Worm (Caenorhabditis elegans) whole organism, L1 larva: Measurements from ENCODE around the gene srd-68.

ENCODE experiments used
- C34B4.2 ChIP-seq: sonication (generic microtip); optimal IDR thresholded peaks from 2 replicates; lab custom pipeline; 2017; ENCODE audit warnings: mild to moderate bottlenecking, missing genetic modification characterization, missing compliant biosample characterization
- ceh-82 ChIP-seq, 3 experiments: fragments of 150-350 bp in 1 of 3; sonication (generic microtip) in 2 of 3; optimal IDR thresholded peaks; 2 replicates each; lab custom pipeline; 2014 to 2017; ENCODE audit warnings: missing biosample characterization in 3 of 3, missing genetic modification characterization in 3 of 3
- egl-27 ChIP-seq, 2 experiments: fragments of 150-350 bp in 1 of 2; sonication (generic microtip); optimal IDR thresholded peaks; 3 replicates each; lab custom pipeline; 2017 to 2018; ENCODE audit warnings: missing biosample characterization in 2 of 2, missing genetic modification characterization in 2 of 2, missing genetic modification reagents in 2 of 2
- lin-13 ChIP-seq: fragments of 150-350 bp; optimal IDR thresholded peaks from 2 replicates; lab custom pipeline; 2014; ENCODE audit warnings: missing biosample characterization, missing genetic modification reagents, missing genetic modification characterization
- lir-3 ChIP-seq: sonication (generic microtip); optimal IDR thresholded peaks from 2 replicates; lab custom pipeline; 2016; ENCODE audit warnings: mild to moderate bottlenecking, missing genetic modification characterization, moderate library complexity, missing compliant biosample characterization; ENCODE audit not compliant: poor library complexity
- nhr-12 ChIP-seq: sonication (generic microtip); optimal IDR thresholded peaks from 2 replicates; lab custom pipeline; 2017; ENCODE audit warnings: missing biosample characterization, missing genetic modification characterization
- nhr-90 ChIP-seq: sonication (generic microtip); optimal IDR thresholded peaks from 2 replicates; lab custom pipeline; 2016; ENCODE audit warnings: mild to moderate bottlenecking, missing genetic modification characterization, missing compliant biosample characterization; ENCODE audit not compliant: poor library complexity
- pqm-1 ChIP-seq: sonication (generic microtip); optimal IDR thresholded peaks from 3 replicates; lab custom pipeline; 2017; ENCODE audit warnings: missing biosample characterization, missing genetic modification characterization
- unc-130 ChIP-seq: fragments of 150-350 bp; optimal IDR thresholded peaks from 2 replicates; lab custom pipeline; 2017; ENCODE audit warnings: missing biosample characterization, missing genetic modification characterization, inconsistent platforms
- vab-15 ChIP-seq: sonication (generic microtip); optimal IDR thresholded peaks from 2 replicates; lab custom pipeline; 2017; ENCODE audit warnings: missing genotype, mild to moderate bottlenecking, missing genetic modification characterization, missing compliant biosample characterization
- zag-1 ChIP-seq: fragments of 150-350 bp; optimal IDR thresholded peaks from 2 replicates; lab custom pipeline; 2014; ENCODE audit warnings: missing biosample characterization, missing genetic modification characterization

ce11 chrV:16880679-16881078 is 21.9 kb downstream of the srd-68 start, which contains the start of gene F09C6.14:
- TF ChIP-seq unc-130 (tag; lab: Kevin White, UChicago) (no peak), nhr-12 (tag; lab: Kevin White, UChicago) (no peak), ceh-82 (tag; optimal IDR thresholded peaks at IDR 0.05; lab: Kevin White, UChicago) (no peak), pqm-1 (no peak), zag-1 (tag; lab: Kevin White, UChicago) (no peak), C34B4.2 (no peak), nhr-90 (tag; lab: Kevin White, UChicago) (no peak), vab-15 (tag; lab: Kevin White, UChicago) (no peak), lin-13 (no peak), egl-27 (tag; optimal IDR thresholded peaks at IDR 0.05; lab: Kevin White, UChicago) (no peak), lir-3 (tag; lab: Kevin White, UChicago) (no peak)
